Fruit fly (Drosophila melanogaster): ENCODE data around the gene Cph.

Cph gene

dm6 chrX:7104400-7105068, 33.0 kb upstream of the Cph start, which contains the start of the genes CG4617 and CG8300 (continued):
- TF ChIP-seq Asciz (GFP tag; optimal IDR thresholded peaks at IDR 0.05) (no peak), CG8359 (GFP tag; optimal IDR thresholded peaks at IDR 0.05; ENCODE audit: borderline replicate concordance) (no peak), tio (GFP tag; optimal IDR thresholded peaks at IDR 0.05) (no peak), ftz-f1 (GFP tag; optimal IDR thresholded peaks at IDR 0.05) (no peak), CG13624 (GFP tag; optimal IDR thresholded peaks at IDR 0.05) (no peak), dpn (GFP tag; optimal IDR thresholded peaks at IDR 0.05) (no peak), sna (GFP tag; IDR thresholded peaks at IDR 0.05; ENCODE audit: partially characterized antibody) (no peak), CG4360 (GFP tag; IDR thresholded peaks at IDR 0.05) (no peak), Sry-δ (GFP tag; optimal IDR thresholded peaks at IDR 0.05) (peak; percentile 30), fru (optimal IDR thresholded peaks at IDR 0.05) (no peak), CG12155 (GFP tag; optimal IDR thresholded peaks at IDR 0.05) (no peak), Side (GFP tag; optimal IDR thresholded peaks at IDR 0.05) (no peak), hkb (optimal IDR thresholded peaks at IDR 0.05) (no peak), hkb (GFP tag; IDR thresholded peaks at IDR 0.05) (no peak), CG11398 (GFP tag; optimal IDR thresholded peaks at IDR 0.05) (no peak), nerfin-2 (GFP tag; IDR thresholded peaks at IDR 0.05; ENCODE audit: partially characterized antibody) (no peak), yki (optimal IDR thresholded peaks at IDR 0.05) (no peak), CG12942 (GFP tag; optimal IDR thresholded peaks at IDR 0.05) (no peak), CG12659 (GFP tag; optimal IDR thresholded peaks at IDR 0.05) (peak; percentile 46), nerfin-1 (tag; optimal IDR thresholded peaks at IDR 0.05) (no peak), CG18764 (GFP tag; optimal IDR thresholded peaks at IDR 0.05) (no peak), amos (GFP tag; IDR thresholded peaks at IDR 0.05; ENCODE audit: partially characterized antibody) (no peak), Dll (GFP tag; IDR thresholded peaks at IDR 0.05; ENCODE audit: partially characterized antibody) (0 out of 4 replicates have a peak, but pooled peaks have one; percentile 23), bab2 (GFP tag; optimal IDR thresholded peaks at IDR 0.05) (no peak), vfl (GFP tag; optimal IDR thresholded peaks at IDR 0.05) (no peak), CG8944 (GFP tag; optimal IDR thresholded peaks at IDR 0.05) (no peak), run (tag; optimal IDR thresholded peaks at IDR 0.05) (no peak), CG6689 (GFP tag; IDR thresholded peaks at IDR 0.05) (0 out of 2 replicates have a peak, but pooled peaks have one; percentile 21), sens (GFP tag) (peak; percentile 49), Lpt (GFP tag; optimal IDR thresholded peaks at IDR 0.05) (no peak), ash1 (GFP tag; optimal IDR thresholded peaks at IDR 0.05) (no peak), CG17385 (GFP tag; optimal IDR thresholded peaks at IDR 0.05) (no peak), Mes4 (GFP tag; optimal IDR thresholded peaks at IDR 0.05) (no peak), btn (GFP tag; optimal IDR thresholded peaks at IDR 0.05) (no peak), CG7963 (GFP tag; IDR thresholded peaks at IDR 0.05; ENCODE audit: partially characterized antibody) (no peak), odd (GFP tag; optimal IDR thresholded peaks at IDR 0.05) (no peak), CrebB (tag; optimal IDR thresholded peaks at IDR 0.05) (no peak), CG4424 (GFP tag; optimal IDR thresholded peaks at IDR 0.05) (no peak), gem (tag; optimal IDR thresholded peaks at IDR 0.05) (peak; percentile 59), p53 (GFP tag; optimal IDR thresholded peaks at IDR 0.05) (no peak), Camta (GFP tag; optimal IDR thresholded peaks at IDR 0.05) (no peak), Bdp1 (GFP tag; optimal IDR thresholded peaks at IDR 0.05) (no peak), sens-2 (GFP tag; IDR thresholded peaks at IDR 0.05) (no peak), CG1603 (tag; optimal IDR thresholded peaks at IDR 0.05) (peak; percentile 11), kah (GFP tag; optimal IDR thresholded peaks at IDR 0.05) (no peak), CG12391 (tag; optimal IDR thresholded peaks at IDR 0.05) (peak; percentile 66), CG17186 (GFP tag; optimal IDR thresholded peaks at IDR 0.05) (no peak), CG4820 (GFP tag; optimal IDR thresholded peaks at IDR 0.05) (no peak), CG17912 (GFP tag; optimal IDR thresholded peaks at IDR 0.05) (no peak), CG9437 (GFP tag; optimal IDR thresholded peaks at IDR 0.05) (no peak), oc (tag; optimal IDR thresholded peaks at IDR 0.05) (no peak), ap (GFP tag; IDR thresholded peaks at IDR 0.05) (no peak)
